Worm (Caenorhabditis elegans) whole organism, midembryonic: Measurements from ENCODE around the gene ugt-37.

Source experiments
- T22C8.4 ChIP-seq: fragments of 200-800 bp; sonication (Bioruptor generic); IDR thresholded peaks from 2 replicates; pipeline ENCODE4 v1.3.6; 2022; ENCODE audit warnings: missing genetic modification characterization, missing compliant biosample characterization
- ztf-23 ChIP-seq: fragments of 200-800 bp; sonication (Bioruptor generic); IDR thresholded peaks from 2 replicates; pipeline ENCODE4 v1.3.6; 2022; ENCODE audit warnings: missing genetic modification reagents, missing genetic modification characterization, missing compliant biosample characterization

- TF ChIP-seq T22C8.4 = no peak
- TF ChIP-seq ztf-23 = no peak
These were observed 34.7 kb downstream of the ugt-37 start for ce11 chrV:7110370-7110769.
